Fruit fly (Drosophila melanogaster) whole organism, pupa: Measurements from ENCODE around the gene CG34367.

Experiments used
- CG12605 ChIP-seq: fragments of 200-800 bp; sonication (Bioruptor generic); IDR thresholded peaks from 2 replicates; pipeline ENCODE4 v1.3.6; 2022; ENCODE audit warnings: missing biosample characterization, missing genetic modification characterization
- CG17806 ChIP-seq: fragments of 200-800 bp; sonication (Bioruptor generic); optimal IDR thresholded peaks from 2 replicates; lab custom pipeline; 2018; ENCODE audit warnings: missing biosample characterization, mild to moderate bottlenecking, missing genetic modification characterization, moderate library complexity
- CG4496 ChIP-seq: fragments of 200-800 bp; sonication (Bioruptor generic); IDR thresholded peaks from 3 replicates; pipeline ENCODE4 v1.3.6; 2022; ENCODE audit warnings: missing biosample characterization, missing genetic modification characterization
- CG8159 ChIP-seq: fragments of 200-800 bp; sonication (Bioruptor generic); optimal IDR thresholded peaks from 3 replicates; lab custom pipeline; 2018; ENCODE audit warnings: missing biosample characterization, mild to moderate bottlenecking, missing genetic modification characterization, moderate library complexity
- CG8301 ChIP-seq: fragments of 200-800 bp; sonication (Bioruptor generic); optimal IDR thresholded peaks from 2 replicates; lab custom pipeline; 2018; ENCODE audit warnings: missing biosample characterization, mild to moderate bottlenecking, missing genetic modification characterization
- D1 ChIP-seq: fragments of 200-800 bp; sonication (Bioruptor generic); optimal IDR thresholded peaks from 2 replicates; lab custom pipeline; 2018; ENCODE audit warnings: missing biosample characterization, mild to moderate bottlenecking, missing genetic modification characterization, moderate library complexity
- fd96Ca ChIP-seq: fragments of 200-800 bp; sonication (Bioruptor generic); IDR thresholded peaks from 3 replicates; pipeline ENCODE4 v1.3.6; 2022; ENCODE audit warnings: missing biosample characterization, missing genetic modification characterization

DNA sequence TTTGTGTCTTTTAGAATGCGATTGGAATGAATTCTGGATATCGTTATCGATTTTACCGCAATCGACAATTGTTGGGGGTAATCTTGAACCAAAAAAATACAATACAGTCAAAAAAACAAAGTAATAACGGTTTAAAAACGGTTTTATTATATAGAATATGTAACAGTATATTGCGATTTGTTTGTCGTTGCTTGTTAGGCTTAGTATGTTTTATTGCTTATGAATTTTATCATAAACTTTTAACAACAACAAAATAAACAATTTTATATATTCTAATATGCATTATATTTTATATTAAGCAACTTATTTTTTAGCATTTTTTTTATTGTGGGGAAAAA, 53.9 kb downstream of the CG34367 start, which contains the start of gene CYLD:
- no peak for TF ChIP-seq fd96Ca (GFP tag; lab: Robert Waterston, UW)
- TF ChIP-seq CG8159 (tag; lab: Kevin White, UChicago), result no peak
- no peak for TF ChIP-seq CG4496 (GFP tag; lab: Robert Waterston, UW)
- TF ChIP-seq D1 (tag; lab: Kevin White, UChicago), result peak; percentile 82
- no peak for TF ChIP-seq CG12605 (GFP tag; lab: Robert Waterston, UW)
- peak; percentile 66 for TF ChIP-seq CG17806 (tag; lab: Kevin White, UChicago)
- TF ChIP-seq CG8301, result peak; percentile 68
